Fruit fly (Drosophila melanogaster) whole organism, embryonic: Measurements from ENCODE around the gene CG31076.

Source experiments
- Blimp-1 ChIP-seq: fragments of 200-800 bp; sonication (Bioruptor generic); optimal IDR thresholded peaks from 3 replicates; lab custom pipeline; 2018; ENCODE audit warnings: missing biosample characterization, missing genetic modification characterization, mild to moderate bottlenecking, moderate library complexity, missing genetic modification reagents
- CG10366 ChIP-seq: fragments of 200-800 bp; sonication (Bioruptor generic); IDR thresholded peaks from 2 replicates; pipeline ENCODE4 v1.3.6; 2022; ENCODE audit warnings: missing biosample characterization, missing genetic modification characterization
- CG10654 ChIP-seq: fragments of 200-800 bp; sonication (Bioruptor generic); optimal IDR thresholded peaks from 2 replicates; lab custom pipeline; 2016; ENCODE audit warnings: missing biosample characterization, missing genetic modification characterization
- CG11560 ChIP-seq: fragments of 200-800 bp; sonication (Bioruptor generic); IDR thresholded peaks from 3 replicates; pipeline ENCODE4 v1.3.6; 2022; ENCODE audit warnings: missing biosample characterization, missing genetic modification characterization
- CG13775 ChIP-seq: fragments of 200-800 bp; sonication (Bioruptor generic); optimal IDR thresholded peaks from 3 replicates; lab custom pipeline; 2017; ENCODE audit warnings: missing biosample characterization, mild to moderate bottlenecking, missing genetic modification characterization
- CG14014 ChIP-seq: fragments of 200-800 bp; sonication (Bioruptor generic); IDR thresholded peaks from 2 replicates; pipeline ENCODE4 v1.3.6; 2022; ENCODE audit warnings: missing biosample characterization, missing genetic modification characterization
- CG14050 ChIP-seq: fragments of 200-800 bp; sonication (Bioruptor generic); IDR thresholded peaks from 3 replicates; pipeline ENCODE4 v1.3.6; 2022; ENCODE audit warnings: missing biosample characterization, missing genetic modification characterization
- CG14667 ChIP-seq: fragments of 200-800 bp; sonication (Bioruptor generic); IDR thresholded peaks from 2 replicates; pipeline ENCODE4 v1.3.6; 2022; ENCODE audit warnings: missing biosample characterization, missing genetic modification characterization
- CG17359 ChIP-seq: fragments of 200-800 bp; sonication (Bioruptor generic); optimal IDR thresholded peaks from 3 replicates; lab custom pipeline; 2018; ENCODE audit warnings: missing biosample characterization, mild to moderate bottlenecking, missing genetic modification characterization, moderate library complexity
- CG18599 ChIP-seq: fragments of 200-800 bp; sonication (Bioruptor generic); optimal IDR thresholded peaks from 3 replicates; lab custom pipeline; 2017; ENCODE audit warnings: missing biosample characterization, missing genetic modification characterization, mild to moderate bottlenecking, moderate library complexity, missing genetic modification reagents
- CG18764 ChIP-seq: fragments of 200-800 bp; sonication (Bioruptor generic); optimal IDR thresholded peaks from 3 replicates; lab custom pipeline; 2016; ENCODE audit warnings: missing biosample characterization, missing genetic modification characterization
- CG2678 ChIP-seq: fragments of 200-800 bp; sonication (Bioruptor generic); optimal IDR thresholded peaks from 3 replicates; lab custom pipeline; 2019; ENCODE audit warnings: missing biosample characterization, mild to moderate bottlenecking, missing genetic modification characterization, moderate library complexity
- CG31365 ChIP-seq: fragments of 200-800 bp; sonication (Bioruptor generic); optimal IDR thresholded peaks from 2 replicates; lab custom pipeline; 2018; ENCODE audit warnings: missing biosample characterization, mild to moderate bottlenecking, missing genetic modification characterization
- CG3838 ChIP-seq: fragments of 200-800 bp; sonication (Bioruptor generic); optimal IDR thresholded peaks from 3 replicates; lab custom pipeline; 2016; ENCODE audit warnings: missing biosample characterization, missing genetic modification characterization
- CG7556 ChIP-seq: fragments of 200-800 bp; sonication (Bioruptor generic); optimal IDR thresholded peaks from 2 replicates; lab custom pipeline; 2017; ENCODE audit warnings: missing biosample characterization, mild to moderate bottlenecking, missing genetic modification characterization
- CG7786 ChIP-seq: fragments of 200-800 bp; sonication (Bioruptor generic); optimal IDR thresholded peaks from 2 replicates; lab custom pipeline; 2016; ENCODE audit warnings: missing biosample characterization, missing genetic modification characterization
- CG8944 ChIP-seq: fragments of 200-800 bp; sonication (Bioruptor generic); optimal IDR thresholded peaks from 3 replicates; lab custom pipeline; 2016; ENCODE audit warnings: missing biosample characterization, missing genetic modification characterization
- CrebB ChIP-seq: fragments of 200-800 bp; sonication (Bioruptor generic); optimal IDR thresholded peaks from 3 replicates; lab custom pipeline; 2018; ENCODE audit warnings: missing biosample characterization, mild to moderate bottlenecking, missing genetic modification characterization
- D19B ChIP-seq: fragments of 200-800 bp; sonication (Bioruptor generic); optimal IDR thresholded peaks from 2 replicates; lab custom pipeline; 2017; ENCODE audit warnings: missing biosample characterization, mild to moderate bottlenecking, missing genetic modification characterization
- Dbx ChIP-seq: fragments of 200-800 bp; sonication (Bioruptor generic); IDR thresholded peaks from 3 replicates; pipeline ENCODE4 v1.3.6; 2022; ENCODE audit warnings: missing biosample characterization, missing genetic modification characterization
- Ets65A ChIP-seq: fragments of 200-800 bp; sonication (Bioruptor generic); peaks from one replicate; lab custom pipeline; 2016; ENCODE audit warnings: missing biosample characterization, missing genetic modification characterization
- GATAe ChIP-seq: fragments of 200-800 bp; sonication (Bioruptor generic); conservative IDR thresholded peaks from 2 replicates; pipeline ENCODE4 v1.3.6; 2022; ENCODE audit warnings: missing biosample characterization, missing genetic modification characterization
- Gug ChIP-seq: fragments of 200-800 bp; sonication (Bioruptor generic); IDR thresholded peaks from 4 replicates; pipeline ENCODE4 v1.3.6; 2022; ENCODE audit warnings: missing biosample characterization, missing genetic modification characterization
- HLH54F ChIP-seq: fragments of 200-800 bp; sonication (Bioruptor generic); optimal IDR thresholded peaks from 3 replicates; lab custom pipeline; 2016; ENCODE audit warnings: missing biosample characterization, missing genetic modification characterization
- Hr51 ChIP-seq, 2 experiments: fragments of 200-800 bp; sonication (Bioruptor generic); optimal IDR thresholded peaks; 2 replicates in 1 of 2; 3 replicates in 1 of 2; lab custom pipeline; 2016 to 2018; ENCODE audit warnings: missing biosample characterization in 2 of 2, missing genetic modification characterization in 2 of 2, mild to moderate bottlenecking in 1 of 2, moderate library complexity in 1 of 2
- Med ChIP-seq: fragments of 200-800 bp; sonication (Bioruptor generic); peaks from one replicate; lab custom pipeline; 2016; ENCODE audit warnings: missing biosample characterization, missing genetic modification characterization, mild to moderate bottlenecking, inconsistent platforms, moderate library complexity
- NFAT ChIP-seq: fragments of 200-800 bp; sonication (Bioruptor generic); IDR thresholded peaks from 2 replicates; pipeline ENCODE4 v1.3.6; 2022; ENCODE audit warnings: missing biosample characterization, missing genetic modification characterization
- Optix ChIP-seq: fragments of 200-800 bp; sonication (Bioruptor generic); IDR thresholded peaks from 3 replicates; pipeline ENCODE4 v1.3.6; 2022; ENCODE audit warnings: missing biosample characterization, missing genetic modification characterization
- Poxn ChIP-seq: fragments of 200-800 bp; sonication (Bioruptor generic); IDR thresholded peaks from 2 replicates; pipeline ENCODE4 v1.3.6; 2022; ENCODE audit warnings: missing biosample characterization, missing genetic modification characterization
- Ravus ChIP-seq: fragments of 200-800 bp; sonication (Bioruptor generic); IDR thresholded peaks from 2 replicates; pipeline ENCODE4 v1.3.6; 2022; ENCODE audit warnings: missing biosample characterization, missing genetic modification characterization
- Taf1 ChIP-seq: fragments of 200-800 bp; sonication (Bioruptor generic); IDR thresholded peaks from 2 replicates; pipeline ENCODE4 v1.3.6; 2022; ENCODE audit warnings: missing biosample characterization, missing genetic modification characterization
- Usf ChIP-seq: fragments of 200-800 bp; sonication (Bioruptor generic); optimal IDR thresholded peaks from 2 replicates; lab custom pipeline; 2017; ENCODE audit warnings: missing genotype, missing biosample characterization, missing genetic modification characterization
- corto ChIP-seq: fragments of 200-800 bp; sonication (Bioruptor generic); optimal IDR thresholded peaks from 2 replicates; lab custom pipeline; 2016; ENCODE audit warnings: missing biosample characterization, mild to moderate bottlenecking, missing genetic modification characterization, moderate library complexity
- cwo ChIP-seq: fragments of 200-800 bp; sonication (Bioruptor generic); optimal IDR thresholded peaks from 3 replicates; lab custom pipeline; 2017; ENCODE audit warnings: missing biosample characterization, missing genetic modification characterization, mild to moderate bottlenecking, moderate library complexity, missing genetic modification reagents
- dysf ChIP-seq: fragments of 200-800 bp; sonication (Bioruptor generic); IDR thresholded peaks from 3 replicates; pipeline ENCODE4 v1.3.6; 2022; ENCODE audit warnings: missing biosample characterization, missing genetic modification characterization
- ems ChIP-seq: fragments of 200-800 bp; sonication (Bioruptor generic); optimal IDR thresholded peaks from 3 replicates; lab custom pipeline; 2016; ENCODE audit warnings: missing biosample characterization, missing genetic modification characterization
- fd3F ChIP-seq: fragments of 200-800 bp; sonication (Bioruptor generic); optimal IDR thresholded peaks from 2 replicates; lab custom pipeline; 2018; ENCODE audit warnings: missing biosample characterization, mild to moderate bottlenecking, missing genetic modification characterization, moderate library complexity
- gfzf ChIP-seq: fragments of 200-800 bp; sonication (Bioruptor generic); optimal IDR thresholded peaks from 2 replicates; lab custom pipeline; 2016; ENCODE audit warnings: missing biosample characterization, mild to moderate bottlenecking, missing genetic modification characterization, moderate library complexity
- grau ChIP-seq: fragments of 200-800 bp; optimal IDR thresholded peaks from 3 replicates; lab custom pipeline; 2019; ENCODE audit warnings: missing biosample characterization, mild to moderate bottlenecking, missing genetic modification characterization, moderate library complexity
- gt ChIP-seq: fragments of 200-800 bp; sonication (Bioruptor generic); IDR thresholded peaks from 2 replicates; pipeline ENCODE4 v1.3.6; 2022; ENCODE audit warnings: missing biosample characterization, missing genetic modification characterization
- her ChIP-seq: fragments of 200-800 bp; sonication (Bioruptor generic); optimal IDR thresholded peaks from 2 replicates; lab custom pipeline; 2016; ENCODE audit warnings: missing biosample characterization, missing genetic modification characterization
- lab ChIP-seq: fragments of 200-800 bp; sonication (Bioruptor generic); optimal IDR thresholded peaks from 3 replicates; lab custom pipeline; 2017; ENCODE audit warnings: missing biosample characterization, missing genetic modification characterization, mild to moderate bottlenecking, moderate library complexity, missing genetic modification reagents
- nmo ChIP-seq: fragments of 200-800 bp; sonication (Bioruptor generic); optimal IDR thresholded peaks from 2 replicates; lab custom pipeline; 2018; ENCODE audit warnings: missing biosample characterization, mild to moderate bottlenecking, missing genetic modification characterization, moderate library complexity
- p53 ChIP-seq: fragments of 200-800 bp; sonication (Bioruptor generic); optimal IDR thresholded peaks from 2 replicates; lab custom pipeline; 2016; ENCODE audit warnings: missing biosample characterization, missing genetic modification characterization
- pb ChIP-seq: fragments of 200-800 bp; sonication (Bioruptor generic); optimal IDR thresholded peaks from 3 replicates; lab custom pipeline; 2016; ENCODE audit warnings: missing biosample characterization, missing genetic modification characterization
- run ChIP-seq: fragments of 200-800 bp; sonication (Bioruptor generic); optimal IDR thresholded peaks from 3 replicates; lab custom pipeline; 2018; ENCODE audit warnings: missing biosample characterization, mild to moderate bottlenecking, missing genetic modification characterization
- scrt ChIP-seq: fragments of 200-800 bp; sonication (Bioruptor generic); optimal IDR thresholded peaks from 2 replicates; lab custom pipeline; 2018; ENCODE audit warnings: missing biosample characterization, mild to moderate bottlenecking, missing genetic modification characterization, moderate library complexity
- slou ChIP-seq: fragments of 200-800 bp; sonication (Bioruptor generic); optimal IDR thresholded peaks from 3 replicates; lab custom pipeline; 2016; ENCODE audit warnings: missing biosample characterization, missing genetic modification characterization
- sug ChIP-seq: fragments of 200-800 bp; optimal IDR thresholded peaks from 2 replicates; lab custom pipeline; 2019; ENCODE audit warnings: missing biosample characterization, mild to moderate bottlenecking, missing genetic modification characterization, moderate library complexity
- wor ChIP-seq: fragments of 200-800 bp; sonication (Bioruptor generic); IDR thresholded peaks from 2 replicates; pipeline ENCODE4 v1.3.6; 2022; ENCODE audit warnings: missing biosample characterization, missing genetic modification characterization

Gene CG31076

DNA sequence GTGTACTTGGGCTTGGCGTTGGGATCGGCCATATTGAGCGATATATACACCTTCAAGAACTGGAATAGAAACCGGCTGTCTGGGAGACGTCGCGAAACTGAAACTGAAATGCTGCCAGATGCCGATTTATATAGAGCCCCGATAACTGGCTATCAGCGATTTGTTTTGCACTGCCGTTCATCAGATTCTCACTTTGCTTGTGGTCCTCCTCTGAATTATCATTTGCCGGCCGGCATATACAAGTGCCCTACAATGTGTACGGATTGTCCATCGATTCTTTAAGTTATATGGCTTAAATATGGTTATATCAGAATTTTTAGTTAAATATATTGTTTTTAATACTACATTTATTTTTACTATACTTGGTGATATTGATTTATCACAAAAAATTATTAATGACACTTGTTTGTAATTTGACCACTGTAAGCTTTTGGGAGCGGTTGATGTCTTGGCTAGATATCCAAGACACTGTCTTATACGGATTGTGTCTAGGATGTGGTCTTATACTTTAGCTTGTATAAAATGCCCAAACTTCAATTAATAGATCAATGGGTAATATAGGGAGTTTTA, 1.2 kb downstream of the CG31076 start, which contains the start of gene CG31075 (continued):
- peak; percentile 46; the same call in 1 of the 2 replicates for TF ChIP-seq CG14667 (GFP tag; lab: Robert Waterston, UW)
- peak; percentile 17; the same call in 1 of the 2 replicates for TF ChIP-seq GATAe
- TF ChIP-seq CG11560 (tag; lab: Robert Waterston, UW), result no peak
- TF ChIP-seq cwo (GFP tag; lab: Kevin White, UChicago), result peak; percentile 63
- TF ChIP-seq CG31365 (tag; lab: Kevin White, UChicago), result no peak
- peak; percentile 81 for TF ChIP-seq corto (GFP tag; lab: Kevin White, UChicago)
- TF ChIP-seq run, result peak; percentile 0
- 0 out of 2 replicates have a peak, but pooled peaks have one; percentile 29 for TF ChIP-seq wor (GFP tag; lab: Robert Waterston, UW)
- TF ChIP-seq Usf, result peak; percentile 3
- TF ChIP-seq CG2678 (tag; lab: Kevin White, UChicago), result peak; percentile 60
- TF ChIP-seq ems (GFP tag; lab: Kevin White, UChicago), result no peak
- no peak for TF ChIP-seq Ets65A (GFP tag; lab: Kevin White, UChicago)
- TF ChIP-seq CG3838, result no peak
- TF ChIP-seq dysf (GFP tag; lab: Robert Waterston, UW), result peak; percentile 83
- TF ChIP-seq p53 (GFP tag; lab: Kevin White, UChicago), result no peak
- TF ChIP-seq her (GFP tag; lab: Kevin White, UChicago), result no peak
- peak; percentile 5 for TF ChIP-seq fd3F (GFP tag; lab: Kevin White, UChicago)
- TF ChIP-seq gt, result no peak
- peak; percentile 16 for TF ChIP-seq slou (GFP tag; lab: Kevin White, UChicago)
- TF ChIP-seq Blimp-1 (GFP tag; lab: Kevin White, UChicago), result peak; percentile 26
- TF ChIP-seq Poxn (GFP tag; lab: Robert Waterston, UW), result peak; percentile 62
- peak; percentile 8 for TF ChIP-seq CG10654
- no peak for TF ChIP-seq CG7786
- no peak for TF ChIP-seq CG8944
- TF ChIP-seq nmo, result peak; percentile 60
- TF ChIP-seq CG14014 (GFP tag; lab: Robert Waterston, UW), result peak; percentile 55; the same call in 1 of the 2 replicates
- TF ChIP-seq lab, result peak; percentile 80
- peak; percentile 65 for TF ChIP-seq CG17359 (tag; lab: Kevin White, UChicago)
- TF ChIP-seq CG10366 (GFP tag; lab: Robert Waterston, UW), result peak; percentile 44
- TF ChIP-seq scrt (GFP tag; lab: Kevin White, UChicago), result peak; percentile 60
- no peak for TF ChIP-seq CG18764 (GFP tag; lab: Kevin White, UChicago)
- TF ChIP-seq D19B (GFP tag; lab: Kevin White, UChicago), result no peak
- TF ChIP-seq Dbx (GFP tag; lab: Robert Waterston, UW), result peak; percentile 91
- TF ChIP-seq CrebB (tag; lab: Kevin White, UChicago), result no peak
- TF ChIP-seq sug (tag; lab: Kevin White, UChicago), result peak; percentile 64
- TF ChIP-seq HLH54F (GFP tag; lab: Kevin White, UChicago), result peak; percentile 7
- TF ChIP-seq grau (tag; lab: Kevin White, UChicago), result peak; percentile 56
- TF ChIP-seq Optix, result no peak
- no peak for TF ChIP-seq pb (GFP tag; lab: Kevin White, UChicago)
- peak; percentile 39; the same call in 1 of the 2 replicates for TF ChIP-seq NFAT (GFP tag; lab: Robert Waterston, UW)
- TF ChIP-seq Hr51 (GFP tag; optimal IDR thresholded peaks at IDR 0.05; lab: Kevin White, UChicago), result peak in 1 of 2 experiments; percentile 25
- no peak for TF ChIP-seq CG13775 (GFP tag; lab: Kevin White, UChicago)
- peak; percentile 28; the same call in 2 of the 4 replicates for TF ChIP-seq Gug (GFP tag; lab: Robert Waterston, UW)
- TF ChIP-seq CG7556, result peak; percentile 57
- TF ChIP-seq CG14050, result peak; percentile 55; the same call in 2 of the 3 replicates
- peak; percentile 84 for TF ChIP-seq Med
- TF ChIP-seq Taf1 (GFP tag; lab: Robert Waterston, UW), result no peak
- TF ChIP-seq gfzf, result no peak
- peak; percentile 87 for TF ChIP-seq CG18599 (GFP tag; lab: Kevin White, UChicago)
- TF ChIP-seq Ravus (GFP tag; lab: Robert Waterston, UW), result peak; percentile 20
